Worm (Caenorhabditis elegans) whole organism, L2 larva: ENCODE measurements around the gene ima-1.

ENCODE experiments used
- C34F6.9 ChIP-seq: fragments of 150-350 bp; optimal IDR thresholded peaks from 2 replicates; lab custom pipeline; 2014; ENCODE audit warnings: missing biosample characterization, missing genetic modification characterization
- F13H6.1 ChIP-seq: sonication (generic microtip); optimal IDR thresholded peaks from 2 replicates; lab custom pipeline; 2016; ENCODE audit warnings: missing genetic modification characterization, missing compliant biosample characterization
- R02D3.7 ChIP-seq: fragments of 150-350 bp; optimal IDR thresholded peaks from 2 replicates; lab custom pipeline; 2014; ENCODE audit warnings: missing biosample characterization, missing genetic modification characterization
- ZK546.5 ChIP-seq: sonication (generic microtip); optimal IDR thresholded peaks from 2 replicates; lab custom pipeline; 2017; ENCODE audit warnings: missing biosample characterization, missing genetic modification characterization
- alr-1 ChIP-seq: fragments of 150-350 bp; optimal IDR thresholded peaks from 2 replicates; lab custom pipeline; 2014; ENCODE audit warnings: missing biosample characterization, missing genetic modification characterization
- aly-2 ChIP-seq: fragments of 150-350 bp; optimal IDR thresholded peaks from 2 replicates; lab custom pipeline; 2014; ENCODE audit warnings: missing biosample characterization, missing genetic modification characterization
- blmp-1 ChIP-seq: sonication (generic microtip); optimal IDR thresholded peaks from 2 replicates; lab custom pipeline; 2017; ENCODE audit warnings: missing genetic modification characterization, mild to moderate bottlenecking, missing compliant biosample characterization, antibody characterized with exemption, moderate library complexity; ENCODE audit not compliant: insufficient read depth
- ceh-16 ChIP-seq: fragments of 150-350 bp; optimal IDR thresholded peaks from 2 replicates; lab custom pipeline; 2014; ENCODE audit warnings: missing biosample characterization, missing genetic modification characterization
- ceh-82 ChIP-seq: fragments of 150-350 bp; optimal IDR thresholded peaks from 2 replicates; lab custom pipeline; 2014; ENCODE audit warnings: missing biosample characterization, missing genetic modification characterization
- fos-1 ChIP-seq: fragments of 150-350 bp; optimal IDR thresholded peaks from 2 replicates; lab custom pipeline; 2014; ENCODE audit warnings: missing biosample characterization, missing genetic modification characterization
- lin-11 ChIP-seq: fragments of 150-350 bp; sonication (generic microtip); optimal IDR thresholded peaks from 2 replicates; lab custom pipeline; 2014; ENCODE audit warnings: missing biosample characterization, missing genetic modification characterization, inconsistent platforms, mixed read lengths
- lin-13 ChIP-seq: fragments of 150-350 bp; optimal IDR thresholded peaks from 2 replicates; lab custom pipeline; 2014; ENCODE audit warnings: missing biosample characterization, missing genetic modification reagents, missing genetic modification characterization
- lin-39 ChIP-seq: fragments of 150-350 bp; optimal IDR thresholded peaks from 2 replicates; lab custom pipeline; 2014; ENCODE audit warnings: missing biosample characterization, missing genetic modification reagents, missing genetic modification characterization
- lsy-2 ChIP-seq, 2 experiments: fragments of 150-350 bp in 1 of 2; sonication (generic microtip) in 1 of 2; optimal IDR thresholded peaks; 2 replicates each; lab custom pipeline; 2014 to 2017; ENCODE audit warnings: missing biosample characterization in 2 of 2, missing genetic modification characterization in 2 of 2
- mab-5 ChIP-seq: fragments of 150-350 bp; optimal IDR thresholded peaks from 2 replicates; lab custom pipeline; 2014; ENCODE audit warnings: missing biosample characterization, missing genetic modification characterization
- mbf-1 ChIP-seq: sonication (generic microtip); optimal IDR thresholded peaks from 2 replicates; lab custom pipeline; 2017; ENCODE audit warnings: missing biosample characterization, missing genetic modification characterization
- mdl-1 ChIP-seq, 2 experiments: fragments of 150-350 bp in 1 of 2; sonication (generic microtip) in 1 of 2; optimal IDR thresholded peaks; 2 replicates each; lab custom pipeline; 2017; ENCODE audit warnings: missing biosample characterization in 2 of 2, missing genetic modification characterization in 2 of 2
- nhr-10 ChIP-seq: sonication (generic microtip); optimal IDR thresholded peaks from 2 replicates; lab custom pipeline; 2017; ENCODE audit warnings: missing biosample characterization, missing genetic modification characterization
- nhr-11 ChIP-seq: fragments of 150-350 bp; optimal IDR thresholded peaks from 2 replicates; lab custom pipeline; 2014; ENCODE audit warnings: missing biosample characterization, missing genetic modification characterization
- nhr-12 ChIP-seq: fragments of 150-350 bp; optimal IDR thresholded peaks from 2 replicates; lab custom pipeline; 2014; ENCODE audit warnings: missing biosample characterization, missing genetic modification characterization
- nhr-129 ChIP-seq: fragments of 150-350 bp; optimal IDR thresholded peaks from 2 replicates; lab custom pipeline; 2014; ENCODE audit warnings: missing biosample characterization, missing genetic modification characterization
- nhr-21 ChIP-seq: fragments of 150-350 bp; optimal IDR thresholded peaks from 2 replicates; lab custom pipeline; 2014; ENCODE audit warnings: missing biosample characterization, missing genetic modification characterization
- nhr-23 ChIP-seq: fragments of 150-350 bp; optimal IDR thresholded peaks from 2 replicates; lab custom pipeline; 2014; ENCODE audit warnings: missing biosample characterization, missing genetic modification reagents, missing genetic modification characterization
- nhr-25 ChIP-seq: fragments of 150-350 bp; sonication (generic microtip); optimal IDR thresholded peaks from 3 replicates; lab custom pipeline; 2014; ENCODE audit warnings: missing biosample characterization, missing genetic modification characterization
- nhr-77 ChIP-seq: fragments of 150-350 bp; optimal IDR thresholded peaks from 2 replicates; lab custom pipeline; 2014; ENCODE audit warnings: missing biosample characterization, missing genetic modification characterization
- peb-1 ChIP-seq: fragments of 150-350 bp; optimal IDR thresholded peaks from 2 replicates; lab custom pipeline; 2014; ENCODE audit warnings: missing biosample characterization, missing genetic modification characterization
- sem-4 ChIP-seq: fragments of 150-350 bp; optimal IDR thresholded peaks from 2 replicates; lab custom pipeline; 2014; ENCODE audit warnings: missing biosample characterization, missing genetic modification reagents, missing genetic modification characterization
- skn-1 ChIP-seq: sonication (generic microtip); optimal IDR thresholded peaks from 2 replicates; lab custom pipeline; 2017; ENCODE audit warnings: missing biosample characterization, missing genetic modification characterization
- sma-3 ChIP-seq: sonication (generic microtip); optimal IDR thresholded peaks from 2 replicates; lab custom pipeline; 2016; ENCODE audit warnings: missing genetic modification reagents, missing genetic modification characterization, missing compliant biosample characterization
- snpc-4 ChIP-seq: fragments of 150-350 bp; optimal IDR thresholded peaks from 2 replicates; lab custom pipeline; 2014; ENCODE audit warnings: missing biosample characterization, missing genetic modification characterization
- unc-39 ChIP-seq: fragments of 150-350 bp; optimal IDR thresholded peaks from 2 replicates; lab custom pipeline; 2014; ENCODE audit warnings: missing biosample characterization, missing genetic modification characterization
- unc-55 ChIP-seq: fragments of 150-350 bp; sonication (generic microtip); optimal IDR thresholded peaks from 3 replicates; lab custom pipeline; 2014; ENCODE audit warnings: missing biosample characterization, missing genetic modification reagents, missing genetic modification characterization
- unc-62 ChIP-seq: fragments of 150-350 bp; optimal IDR thresholded peaks from 2 replicates; lab custom pipeline; 2014; ENCODE audit warnings: missing biosample characterization, missing genetic modification reagents, missing genetic modification characterization
- zag-1 ChIP-seq: fragments of 150-350 bp; optimal IDR thresholded peaks from 2 replicates; lab custom pipeline; 2014; ENCODE audit warnings: missing biosample characterization, missing genetic modification characterization
- ztf-1 ChIP-seq: fragments of 200-800 bp; sonication (Bioruptor generic); conservative IDR thresholded peaks from 2 replicates; pipeline ENCODE4 v1.3.6; 2022; ENCODE audit warnings: missing genetic modification characterization, missing compliant biosample characterization
- ztf-11 ChIP-seq: sonication (generic microtip); optimal IDR thresholded peaks from 2 replicates; lab custom pipeline; 2017; ENCODE audit warnings: missing biosample characterization, missing genetic modification characterization
- ztf-4 ChIP-seq: fragments of 150-350 bp; optimal IDR thresholded peaks from 2 replicates; lab custom pipeline; 2014; ENCODE audit warnings: missing biosample characterization, missing genetic modification characterization

ima-1 gene

ce11 chrV:11206467-11206866, 33.0 kb upstream of the ima-1 start:
- TF ChIP-seq C34F6.9: no peak
- no peak for TF ChIP-seq nhr-11 (tag; lab: Kevin White, UChicago)
- no peak for TF ChIP-seq mab-5 (tag; lab: Kevin White, UChicago)
- TF ChIP-seq nhr-10 (tag; lab: Kevin White, UChicago): no peak
- TF ChIP-seq skn-1 (tag; lab: Kevin White, UChicago): no peak
- no peak for TF ChIP-seq ceh-16
- no peak for TF ChIP-seq alr-1
- TF ChIP-seq F13H6.1 (tag; lab: Kevin White, UChicago): no peak
- TF ChIP-seq ZK546.5 (tag; lab: Kevin White, UChicago): no peak
- no peak for TF ChIP-seq R02D3.7 (tag; lab: Kevin White, UChicago)
- TF ChIP-seq snpc-4 (tag; lab: Kevin White, UChicago): no peak

- no peak for TF ChIP-seq lsy-2 (tag; optimal IDR thresholded peaks at IDR 0.05; lab: Kevin White, UChicago)
- TF ChIP-seq fos-1: no peak
- TF ChIP-seq peb-1: no peak
- TF ChIP-seq unc-55 (GFP tag; lab: Kevin White, UChicago): no peak
- TF ChIP-seq nhr-77 (tag; lab: Kevin White, UChicago): no peak
- TF ChIP-seq ceh-82 (tag; lab: Kevin White, UChicago): no peak
- TF ChIP-seq unc-39: no peak
- TF ChIP-seq aly-2 (tag; lab: Kevin White, UChicago): no peak
- no peak for TF ChIP-seq F13H6.1 (tag; lab: Kevin White, UChicago)
- TF ChIP-seq sem-4 (tag; lab: Kevin White, UChicago): no peak
- TF ChIP-seq nhr-10 (tag; lab: Kevin White, UChicago): no peak
- TF ChIP-seq zag-1 (tag; lab: Kevin White, UChicago): no peak
- TF ChIP-seq lin-39 (tag; lab: Kevin White, UChicago): no peak
- no peak for TF ChIP-seq skn-1 (tag; lab: Kevin White, UChicago)
- TF ChIP-seq ZK546.5 (tag; lab: Kevin White, UChicago): no peak
Measured at ce11 chrV:11209452-11210188, 29.9 kb upstream of the ima-1 start.

- TF ChIP-seq nhr-77 (tag; lab: Kevin White, UChicago) (no peak), sem-4 (tag; lab: Kevin White, UChicago) (no peak)
- TF ChIP-seq, all 48 proteins: peak for 0
Measured at ce11 chrV:11211323-11211722, 28.2 kb upstream of the ima-1 start.

- TF ChIP-seq lsy-2 (tag; optimal IDR thresholded peaks at IDR 0.05; lab: Kevin White, UChicago) (no peak), C34F6.9 (no peak), ztf-4 (tag; lab: Kevin White, UChicago) (no peak), nhr-23 (tag; lab: Kevin White, UChicago) (no peak), mdl-1 (tag; optimal IDR thresholded peaks at IDR 0.05; lab: Kevin White, UChicago) (no peak), nhr-77 (tag; lab: Kevin White, UChicago) (no peak), blmp-1 (no peak), skn-1 (tag; lab: Kevin White, UChicago) (no peak), mbf-1 (tag; lab: Kevin White, UChicago) (no peak), ztf-11 (tag; lab: Kevin White, UChicago) (no peak), unc-62 (GFP tag; lab: Kevin White, UChicago) (no peak), fos-1 (no peak), ztf-1 (no peak), nhr-129 (no peak), ceh-16 (no peak), lin-39 (tag; lab: Kevin White, UChicago) (no peak)
Measured at ce11 chrV:11214569-11214968, 24.9 kb upstream of the ima-1 start.

ce11 chrV:11216137-11216536, 23.3 kb upstream of the ima-1 start:
- TF ChIP-seq nhr-77 (tag; lab: Kevin White, UChicago) (no peak), blmp-1 (no peak), lin-11 (no peak), ztf-1 (no peak), R02D3.7 (tag; lab: Kevin White, UChicago) (no peak), lin-13 (no peak), lin-39 (tag; lab: Kevin White, UChicago) (no peak), nhr-25 (tag; lab: Kevin White, UChicago) (no peak), ZK546.5 (tag; lab: Kevin White, UChicago) (no peak), ceh-16 (no peak), lsy-2 (tag; optimal IDR thresholded peaks at IDR 0.05; lab: Kevin White, UChicago) (no peak), nhr-21 (no peak), nhr-12 (no peak), F13H6.1 (tag; lab: Kevin White, UChicago) (no peak), sma-3 (GFP tag; lab: Kevin White, UChicago) (no peak)
